Fruit fly (Drosophila melanogaster) whole organism, embryonic: ENCODE measurements around the gene CG12448.

Source experiments
- Ada2b ChIP-seq: fragments of 200-800 bp; sonication (Bioruptor generic); IDR thresholded peaks from 2 replicates; pipeline ENCODE4 v1.3.6; 2022; ENCODE audit warnings: missing biosample characterization, missing genetic modification characterization
- CG10274 ChIP-seq: fragments of 200-800 bp; sonication (Bioruptor generic); optimal IDR thresholded peaks from 3 replicates; lab custom pipeline; 2017; ENCODE audit warnings: missing biosample characterization, mild to moderate bottlenecking, missing genetic modification characterization
- CG10321 ChIP-seq: fragments of 200-800 bp; sonication (Bioruptor generic); IDR thresholded peaks from 2 replicates; pipeline ENCODE4 v1.3.6; 2022; ENCODE audit warnings: missing biosample characterization, missing genetic modification characterization
- CG12769 ChIP-seq: fragments of 200-800 bp; sonication (Bioruptor generic); optimal IDR thresholded peaks from 2 replicates; lab custom pipeline; 2019; ENCODE audit warnings: missing biosample characterization, mild to moderate bottlenecking, missing genetic modification characterization, moderate library complexity
- CG13123 ChIP-seq: fragments of 200-800 bp; sonication (Bioruptor generic); optimal IDR thresholded peaks from 2 replicates; lab custom pipeline; 2016; ENCODE audit warnings: missing biosample characterization, missing genetic modification characterization
- CG13424 ChIP-seq: fragments of 200-800 bp; sonication (Bioruptor generic); optimal IDR thresholded peaks from 2 replicates; lab custom pipeline; 2019; ENCODE audit warnings: missing biosample characterization, mild to moderate bottlenecking, missing genetic modification characterization, moderate library complexity
- CG1792 ChIP-seq: fragments of 200-800 bp; sonication (Bioruptor generic); optimal IDR thresholded peaks from 2 replicates; lab custom pipeline; 2016; ENCODE audit warnings: missing biosample characterization, missing genetic modification characterization
- CG18764 ChIP-seq: fragments of 200-800 bp; sonication (Bioruptor generic); optimal IDR thresholded peaks from 3 replicates; lab custom pipeline; 2016; ENCODE audit warnings: missing biosample characterization, missing genetic modification characterization
- CG2678 ChIP-seq: fragments of 200-800 bp; sonication (Bioruptor generic); optimal IDR thresholded peaks from 3 replicates; lab custom pipeline; 2019; ENCODE audit warnings: missing biosample characterization, mild to moderate bottlenecking, missing genetic modification characterization, moderate library complexity
- CG32532 ChIP-seq: fragments of 200-800 bp; sonication (Bioruptor generic); IDR thresholded peaks from 2 replicates; pipeline ENCODE4 v1.3.6; 2022; ENCODE audit warnings: missing biosample characterization, missing genetic modification characterization
- CG33557 ChIP-seq: fragments of 200-800 bp; sonication (Bioruptor generic); optimal IDR thresholded peaks from 2 replicates; lab custom pipeline; 2019; ENCODE audit warnings: missing biosample characterization, mild to moderate bottlenecking, missing genetic modification characterization, moderate library complexity
- CG34224 ChIP-seq: fragments of 200-800 bp; sonication (Bioruptor generic); IDR thresholded peaks from 3 replicates; pipeline ENCODE4 v1.3.6; 2022; ENCODE audit warnings: missing biosample characterization, missing genetic modification characterization; ENCODE audit not compliant: partially characterized antibody
- CG34376 ChIP-seq: fragments of 200-800 bp; sonication (Bioruptor generic); optimal IDR thresholded peaks from 2 replicates; lab custom pipeline; 2018; ENCODE audit warnings: missing biosample characterization, mild to moderate bottlenecking, missing genetic modification characterization
- CG3995 ChIP-seq: fragments of 200-800 bp; sonication (Bioruptor generic); optimal IDR thresholded peaks from 3 replicates; lab custom pipeline; 2016; ENCODE audit warnings: missing biosample characterization, missing genetic modification characterization
- CG4730 ChIP-seq: fragments of 200-800 bp; sonication (Bioruptor generic); IDR thresholded peaks from 2 replicates; pipeline ENCODE4 v1.3.6; 2022; ENCODE audit warnings: missing biosample characterization, missing genetic modification characterization
- CG6854 ChIP-seq: fragments of 200-800 bp; sonication (Bioruptor generic); optimal IDR thresholded peaks from 3 replicates; lab custom pipeline; 2017; ENCODE audit warnings: missing biosample characterization, mild to moderate bottlenecking, missing genetic modification characterization
- CG7357 ChIP-seq: fragments of 200-800 bp; sonication (Bioruptor generic); IDR thresholded peaks from 3 replicates; pipeline ENCODE4 v1.3.6; 2022; ENCODE audit warnings: missing biosample characterization, missing genetic modification characterization
- CG7987 ChIP-seq: fragments of 200-800 bp; sonication (Bioruptor generic); optimal IDR thresholded peaks from 2 replicates; lab custom pipeline; 2018; ENCODE audit warnings: missing biosample characterization, mild to moderate bottlenecking, missing genetic modification characterization, moderate library complexity
- CG8359 ChIP-seq: fragments of 200-800 bp; sonication (Bioruptor generic); optimal IDR thresholded peaks from 2 replicates; lab custom pipeline; 2017; ENCODE audit warnings: missing biosample characterization, mild to moderate bottlenecking, missing genetic modification characterization, borderline replicate concordance
- CG8924 ChIP-seq: fragments of 200-800 bp; optimal IDR thresholded peaks from 3 replicates; lab custom pipeline; 2019; ENCODE audit warnings: missing biosample characterization, mild to moderate bottlenecking, missing genetic modification characterization, moderate library complexity
- CG9876 ChIP-seq: fragments of 200-800 bp; sonication (Bioruptor generic); optimal IDR thresholded peaks from 2 replicates; lab custom pipeline; 2016; ENCODE audit warnings: missing biosample characterization, missing genetic modification characterization
- Chrac-16 ChIP-seq: fragments of 200-800 bp; sonication (Bioruptor generic); optimal IDR thresholded peaks from 3 replicates; lab custom pipeline; 2016; ENCODE audit warnings: missing biosample characterization, missing genetic modification characterization
- Deaf1 ChIP-seq: fragments of 200-800 bp; optimal IDR thresholded peaks from 3 replicates; lab custom pipeline; 2019; ENCODE audit warnings: missing biosample characterization, mild to moderate bottlenecking, missing genetic modification characterization, moderate library complexity
- Dll ChIP-seq: fragments of 200-800 bp; sonication (Bioruptor generic); IDR thresholded peaks from 4 replicates; pipeline ENCODE4 v1.3.6; 2022; ENCODE audit warnings: missing biosample characterization, missing genetic modification characterization; ENCODE audit not compliant: partially characterized antibody
- ERR ChIP-seq: fragments of 200-800 bp; sonication (Bioruptor generic); optimal IDR thresholded peaks from 2 replicates; lab custom pipeline; 2016; ENCODE audit warnings: missing biosample characterization, missing genetic modification characterization
- Ets97D ChIP-seq: fragments of 200-800 bp; sonication (Bioruptor generic); optimal IDR thresholded peaks from 3 replicates; lab custom pipeline; 2016; ENCODE audit warnings: missing biosample characterization, missing genetic modification characterization
- HLH4C ChIP-seq: fragments of 200-800 bp; sonication (Bioruptor generic); IDR thresholded peaks from 3 replicates; pipeline ENCODE4 v1.3.6; 2022; ENCODE audit warnings: missing biosample characterization, missing genetic modification characterization; ENCODE audit not compliant: partially characterized antibody
- HmgZ ChIP-seq: fragments of 200-800 bp; sonication (Bioruptor generic); optimal IDR thresholded peaks from 2 replicates; lab custom pipeline; 2018; ENCODE audit warnings: missing biosample characterization, mild to moderate bottlenecking, missing genetic modification characterization
- Lpt ChIP-seq: fragments of >200 bp; optimal IDR thresholded peaks from 2 replicates; lab custom pipeline; 2018; ENCODE audit warnings: missing biosample characterization, missing genetic modification characterization
- Nf-YA ChIP-seq: fragments of 200-800 bp; sonication (Bioruptor generic); IDR thresholded peaks from 2 replicates; pipeline ENCODE4 v1.3.6; 2022; ENCODE audit warnings: missing biosample characterization, missing genetic modification characterization
- Scr ChIP-seq: fragments of 200-800 bp; sonication (Bioruptor generic); IDR thresholded peaks from 2 replicates; pipeline ENCODE4 v1.3.6; 2022; ENCODE audit warnings: missing biosample characterization, missing genetic modification characterization; ENCODE audit not compliant: partially characterized antibody
- Usf ChIP-seq: fragments of 200-800 bp; sonication (Bioruptor generic); optimal IDR thresholded peaks from 2 replicates; lab custom pipeline; 2017; ENCODE audit warnings: missing genotype, missing biosample characterization, missing genetic modification characterization
- al ChIP-seq: fragments of 200-800 bp; sonication (Bioruptor generic); IDR thresholded peaks from 2 replicates; pipeline ENCODE4 v1.3.6; 2022; ENCODE audit warnings: missing biosample characterization, missing genetic modification characterization
- cato ChIP-seq: fragments of 200-800 bp; sonication (Bioruptor generic); optimal IDR thresholded peaks from 2 replicates; lab custom pipeline; 2016; ENCODE audit warnings: missing biosample characterization, missing genetic modification characterization, borderline replicate concordance
- gcm ChIP-seq: fragments of 200-800 bp; sonication (Bioruptor generic); optimal IDR thresholded peaks from 2 replicates; lab custom pipeline; 2019; ENCODE audit warnings: missing biosample characterization, mild to moderate bottlenecking, missing genetic modification characterization, moderate library complexity
- gfzf ChIP-seq: fragments of 200-800 bp; sonication (Bioruptor generic); optimal IDR thresholded peaks from 2 replicates; lab custom pipeline; 2016; ENCODE audit warnings: missing biosample characterization, mild to moderate bottlenecking, missing genetic modification characterization, moderate library complexity
- hb ChIP-seq: fragments of 200-800 bp; sonication (Bioruptor generic); IDR thresholded peaks from 3 replicates; pipeline ENCODE4 v1.3.6; 2022; ENCODE audit warnings: missing biosample characterization, missing genetic modification characterization; ENCODE audit not compliant: partially characterized antibody
- jing ChIP-seq: fragments of 200-800 bp; sonication (Bioruptor generic); optimal IDR thresholded peaks from 2 replicates; lab custom pipeline; 2018; ENCODE audit warnings: missing biosample characterization, mild to moderate bottlenecking, missing genetic modification characterization
- lov ChIP-seq, 2 experiments: fragments of 200-800 bp in 1 of 2; fragments of >200 bp in 1 of 2; sonication (Bioruptor generic) in 1 of 2; IDR thresholded peaks in 1 of 2; optimal IDR thresholded peaks in 1 of 2; 2 replicates in 1 of 2; 3 replicates in 1 of 2; pipeline versions ENCODE4 v1.3.6 to Lab custom; 2017 to 2022; ENCODE audit warnings: missing biosample characterization in 1 of 2, missing genetic modification characterization in 1 of 2
- nerfin-2 ChIP-seq: fragments of 200-800 bp; sonication (Bioruptor generic); IDR thresholded peaks from 2 replicates; pipeline ENCODE4 v1.3.6; 2022; ENCODE audit warnings: missing biosample characterization, missing genetic modification characterization; ENCODE audit not compliant: partially characterized antibody
- row ChIP-seq: fragments of 200-800 bp; sonication (Bioruptor generic); IDR thresholded peaks from 3 replicates; pipeline ENCODE4 v1.3.6; 2022; ENCODE audit warnings: missing biosample characterization, missing genetic modification characterization
- sim ChIP-seq: fragments of 200-800 bp; sonication (Bioruptor generic); IDR thresholded peaks from 2 replicates; pipeline ENCODE4 v1.3.6; 2022; ENCODE audit warnings: missing biosample characterization, missing genetic modification characterization
- slp2 ChIP-seq: fragments of 200-800 bp; sonication (Bioruptor generic); optimal IDR thresholded peaks from 2 replicates; lab custom pipeline; 2016; ENCODE audit warnings: missing biosample characterization, missing genetic modification characterization
- stwl ChIP-seq: fragments of 200-800 bp; sonication (Bioruptor generic); optimal IDR thresholded peaks from 3 replicates; lab custom pipeline; 2018; ENCODE audit warnings: missing biosample characterization, mild to moderate bottlenecking, missing genetic modification characterization, moderate library complexity
- tio ChIP-seq: fragments of 200-800 bp; sonication (Bioruptor generic); optimal IDR thresholded peaks from 2 replicates; lab custom pipeline; 2017; ENCODE audit warnings: missing biosample characterization, missing genetic modification characterization, inconsistent platforms
- vnd ChIP-seq: fragments of 200-800 bp; sonication (Bioruptor generic); IDR thresholded peaks from 3 replicates; pipeline ENCODE4 v1.3.6; 2022; ENCODE audit warnings: missing biosample characterization, missing genetic modification characterization; ENCODE audit not compliant: partially characterized antibody
- zfh1 ChIP-seq: fragments of 200-800 bp; sonication (Bioruptor generic); IDR thresholded peaks from 3 replicates; pipeline ENCODE4 v1.3.6; 2022; ENCODE audit warnings: missing biosample characterization, missing genetic modification characterization

Gene CG12448

DNA sequence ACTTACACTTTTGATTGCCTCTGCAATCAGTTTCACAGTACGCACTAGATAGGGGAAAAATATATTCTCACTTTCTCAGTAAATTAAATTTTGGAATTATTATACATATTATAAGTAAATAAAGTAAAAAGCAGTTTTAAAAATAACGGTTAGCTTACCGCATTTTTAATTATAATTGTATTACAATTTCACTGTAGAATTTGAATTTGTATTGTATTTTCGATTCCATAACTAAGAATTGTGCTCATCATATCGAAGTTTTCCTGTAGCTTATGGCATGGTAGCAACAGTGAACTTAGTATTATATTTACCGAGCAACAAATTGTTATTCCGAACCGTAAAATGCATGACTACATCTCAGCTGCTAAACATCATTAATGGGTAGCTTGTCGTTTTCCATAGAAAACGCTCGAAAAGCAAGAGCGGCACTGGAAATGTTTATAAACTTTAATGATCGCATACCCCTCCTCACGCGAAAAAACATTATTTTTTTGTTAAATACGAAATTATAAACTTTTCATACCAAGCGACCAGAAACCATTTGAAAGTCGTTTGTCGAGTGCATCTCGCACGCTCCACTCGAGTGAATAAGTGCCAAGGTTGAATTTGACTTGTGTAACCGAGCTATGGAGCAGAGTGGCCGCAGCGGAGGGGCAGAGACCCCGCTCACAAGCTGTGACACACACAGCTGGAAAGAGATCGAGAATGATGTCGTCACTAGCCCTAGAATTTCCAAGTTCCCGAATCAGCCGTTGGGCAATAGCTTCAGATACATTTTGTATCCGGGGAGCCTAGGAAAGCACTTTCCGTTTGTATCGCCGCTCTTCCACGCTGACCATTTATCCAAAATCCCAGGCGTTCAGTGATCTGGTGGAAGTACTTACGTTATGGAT, 29.0 kb upstream of the CG12448 start (continued):
- TF ChIP-seq hb (GFP tag; lab: Robert Waterston, UW) = no peak
- peak; percentile 90 for TF ChIP-seq al
- TF ChIP-seq cato = peak; percentile 77
- no peak for TF ChIP-seq Ets97D (GFP tag; lab: Kevin White, UChicago)
- no peak for TF ChIP-seq Dll
- TF ChIP-seq jing (GFP tag; lab: Kevin White, UChicago) = peak; percentile 85
- TF ChIP-seq CG9876 (GFP tag; lab: Kevin White, UChicago) = no peak
- TF ChIP-seq CG8359 = peak; percentile 78
- TF ChIP-seq sim (GFP tag; lab: Robert Waterston, UW) = peak; percentile 71; the same call in 1 of the 2 replicates
- peak; percentile 88 for TF ChIP-seq HmgZ
- peak; percentile 98 for TF ChIP-seq CG2678 (tag; lab: Kevin White, UChicago)
- TF ChIP-seq CG34224 (GFP tag; lab: Robert Waterston, UW) = no peak
- no peak for TF ChIP-seq slp2
- TF ChIP-seq CG34376 (GFP tag; lab: Kevin White, UChicago) = no peak
- no peak for TF ChIP-seq lov (optimal IDR thresholded peaks at IDR 0.05; lab: Kevin White, UChicago)
- peak; percentile 62; the same call in 1 of the 3 replicates for TF ChIP-seq lov (GFP tag; IDR thresholded peaks at IDR 0.05; lab: Robert Waterston, UW)
- peak; percentile 75 for TF ChIP-seq Deaf1
- peak; percentile 89 for TF ChIP-seq CG4730 (GFP tag; lab: Robert Waterston, UW)
- TF ChIP-seq CG3995 (GFP tag; lab: Kevin White, UChicago) = peak; percentile 59
- TF ChIP-seq tio (GFP tag; lab: Kevin White, UChicago) = peak; percentile 88
- TF ChIP-seq Ada2b = peak; percentile 85
- TF ChIP-seq Scr (GFP tag; lab: Robert Waterston, UW) = peak; percentile 9; the same call in 1 of the 2 replicates
- peak; percentile 78 for TF ChIP-seq CG18764 (GFP tag; lab: Kevin White, UChicago)
- no peak for TF ChIP-seq Lpt
- TF ChIP-seq Chrac-16 (GFP tag; lab: Kevin White, UChicago) = peak; percentile 84
- TF ChIP-seq HLH4C (GFP tag; lab: Robert Waterston, UW) = peak; percentile 37; the same call in 1 of the 3 replicates
- TF ChIP-seq vnd = no peak
- peak; percentile 96 for TF ChIP-seq CG13424 (tag; lab: Kevin White, UChicago)
- peak; percentile 48; the same call in 1 of the 2 replicates for TF ChIP-seq Nf-YA (GFP tag; lab: Robert Waterston, UW)
- TF ChIP-seq CG10274 (GFP tag; lab: Kevin White, UChicago) = peak; percentile 66
- peak; percentile 84 for TF ChIP-seq zfh1 (GFP tag; lab: Robert Waterston, UW)
- TF ChIP-seq CG33557 (GFP tag; lab: Kevin White, UChicago) = peak; percentile 82
- no peak for TF ChIP-seq stwl (tag; lab: Kevin White, UChicago)
- peak; percentile 97 for TF ChIP-seq CG8924 (tag; lab: Kevin White, UChicago)
- peak; percentile 100 for TF ChIP-seq CG12769
- TF ChIP-seq CG7357 (GFP tag; lab: Robert Waterston, UW) = peak; percentile 84
- TF ChIP-seq row (GFP tag; lab: Robert Waterston, UW) = peak; percentile 99
- peak; percentile 12 for TF ChIP-seq ERR (GFP tag; lab: Kevin White, UChicago)
- peak; percentile 93 for TF ChIP-seq CG13123 (GFP tag; lab: Kevin White, UChicago)
- TF ChIP-seq CG1792 (GFP tag; lab: Kevin White, UChicago) = no peak
- peak; percentile 88 for TF ChIP-seq Usf (GFP tag; lab: Kevin White, UChicago)
- TF ChIP-seq gfzf (GFP tag; lab: Kevin White, UChicago) = no peak
- peak; percentile 76; the same call in 1 of the 2 replicates for TF ChIP-seq CG10321 (GFP tag; lab: Robert Waterston, UW)
- TF ChIP-seq CG7987 = peak; percentile 92
- TF ChIP-seq nerfin-2 (GFP tag; lab: Robert Waterston, UW) = peak; percentile 47; the same call in 1 of the 2 replicates
- peak; percentile 85 for TF ChIP-seq CG6854 (GFP tag; lab: Kevin White, UChicago)
- TF ChIP-seq gcm (GFP tag; lab: Kevin White, UChicago) = peak; percentile 85
- peak; percentile 91 for TF ChIP-seq CG32532 (GFP tag; lab: Robert Waterston, UW)
